Worm (Caenorhabditis elegans) whole organism, L4 larva: Measurements from ENCODE around the gene wht-7.

Experiments used
- D1046.2 ChIP-seq: fragments of 200-800 bp; sonication (Bioruptor generic); IDR thresholded peaks from 2 replicates; pipeline ENCODE4 v1.3.6; 2022; ENCODE audit warnings: missing genetic modification characterization, missing compliant biosample characterization
- F26F4.8 ChIP-seq: fragments of 200-800 bp; sonication (Bioruptor generic); conservative IDR thresholded peaks from 2 replicates; pipeline ENCODE4 v1.3.6; 2022; ENCODE audit warnings: missing genetic modification characterization, missing compliant biosample characterization
- F37D6.2 ChIP-seq: sonication (generic microtip); optimal IDR thresholded peaks from 2 replicates; lab custom pipeline; 2016; ENCODE audit warnings: mild to moderate bottlenecking, missing genetic modification characterization, missing compliant biosample characterization
- T26A8.4 ChIP-seq: fragments of 200-800 bp; sonication (Bioruptor generic); IDR thresholded peaks from 2 replicates; pipeline ENCODE4 v1.3.6; 2022; ENCODE audit warnings: missing genetic modification characterization, missing compliant biosample characterization
- Y48G9A.11 ChIP-seq: fragments of 200-800 bp; sonication (Bioruptor generic); IDR thresholded peaks from 2 replicates; pipeline ENCODE4 v1.3.6; 2022; ENCODE audit warnings: missing genetic modification reagents, missing genetic modification characterization, missing compliant biosample characterization
- Y5F2A.4 ChIP-seq: fragments of 200-800 bp; sonication (Bioruptor generic); optimal IDR thresholded peaks from 2 replicates; lab custom pipeline; 2018; ENCODE audit warnings: mild to moderate bottlenecking, missing genetic modification characterization, missing compliant biosample characterization
- Y75B8A.6 ChIP-seq: fragments of 200-800 bp; sonication (Bioruptor generic); IDR thresholded peaks from 2 replicates; pipeline ENCODE4 v1.3.6; 2022; ENCODE audit warnings: missing genetic modification reagents, missing genetic modification characterization, missing compliant biosample characterization
- ZK546.5 ChIP-seq, 2 experiments: sonication (generic microtip); optimal IDR thresholded peaks; 2 replicates each; lab custom pipeline; 2017; ENCODE audit warnings: missing biosample characterization in 2 of 2, missing genetic modification characterization in 2 of 2
- ama-1 ChIP-seq: fragments of 150-350 bp; optimal IDR thresholded peaks from 2 replicates; lab custom pipeline; 2014; ENCODE audit warnings: inconsistent platforms, mixed read lengths
- ces-1 ChIP-seq: fragments of 150-350 bp; sonication (generic microtip); optimal IDR thresholded peaks from 4 replicates; lab custom pipeline; 2014; ENCODE audit warnings: missing biosample characterization, missing genetic modification reagents, missing genetic modification characterization
- cey-2 ChIP-seq: sonication (generic microtip); optimal IDR thresholded peaks from 3 replicates; lab custom pipeline; 2017; ENCODE audit warnings: missing genetic modification characterization, mild to moderate bottlenecking, missing compliant biosample characterization, antibody characterized with exemption, borderline replicate concordance; ENCODE audit not compliant: insufficient read depth
- daf-16 ChIP-seq, 3 experiments: sonication (generic microtip); optimal IDR thresholded peaks; 2 replicates each; lab custom pipeline; 2016 to 2017; ENCODE audit warnings: missing genetic modification characterization in 3 of 3, missing genetic modification reagents in 3 of 3, mild to moderate bottlenecking in 2 of 3, missing compliant biosample characterization in 2 of 3, missing biosample characterization in 1 of 3, moderate library complexity in 1 of 3
- daf-19 ChIP-seq: fragments of 200-800 bp; sonication (Bioruptor generic); conservative IDR thresholded peaks from 2 replicates; pipeline ENCODE4 v1.3.6; 2022; ENCODE audit warnings: missing genetic modification characterization, missing compliant biosample characterization
- dmd-6 ChIP-seq: fragments of 200-800 bp; sonication (Bioruptor generic); IDR thresholded peaks from 2 replicates; pipeline ENCODE4 v1.3.6; 2022; ENCODE audit warnings: missing genetic modification reagents, missing genetic modification characterization, missing compliant biosample characterization
- dmd-9 ChIP-seq: fragments of 200-800 bp; sonication (Bioruptor generic); IDR thresholded peaks from 2 replicates; pipeline ENCODE4 v1.3.6; 2022; ENCODE audit warnings: missing genetic modification reagents, missing genetic modification characterization, missing compliant biosample characterization
- gei-8 ChIP-seq: fragments of 200-800 bp; sonication (Bioruptor generic); optimal IDR thresholded peaks from 2 replicates; lab custom pipeline; 2018; ENCODE audit warnings: mild to moderate bottlenecking, missing genetic modification characterization, missing compliant biosample characterization
- hif-1 ChIP-seq, 2 experiments: sonication (generic microtip); optimal IDR thresholded peaks; 2 replicates each; lab custom pipeline; 2016 to 2017; ENCODE audit warnings: missing compliant biosample characterization in 2 of 2, missing genetic modification characterization in 2 of 2, missing genetic modification reagents in 2 of 2, missing genotype in 2 of 2, mild to moderate bottlenecking in 1 of 2
- lim-7 ChIP-seq: fragments of 200-800 bp; sonication (Bioruptor generic); IDR thresholded peaks from 2 replicates; pipeline ENCODE4 v1.3.6; 2022; ENCODE audit warnings: missing genetic modification characterization, missing compliant biosample characterization
- lin-1 ChIP-seq: fragments of 200-800 bp; sonication (Bioruptor generic); IDR thresholded peaks from 2 replicates; pipeline ENCODE4 v1.3.6; 2022; ENCODE audit warnings: missing genetic modification reagents, missing genetic modification characterization, missing compliant biosample characterization
- lin-38 ChIP-seq: fragments of 200-800 bp; sonication (Bioruptor generic); IDR thresholded peaks from 2 replicates; pipeline ENCODE4 v1.3.6; 2022; ENCODE audit warnings: missing genetic modification reagents, missing genetic modification characterization, missing compliant biosample characterization
- lsy-2 ChIP-seq, 2 experiments: fragments of 150-350 bp in 1 of 2; sonication (generic microtip) in 1 of 2; optimal IDR thresholded peaks; 2 replicates each; lab custom pipeline; 2014 to 2017; ENCODE audit warnings: missing biosample characterization in 2 of 2, missing genetic modification characterization in 2 of 2
- madf-5 ChIP-seq, 2 experiments: fragments of 200-800 bp; sonication (Bioruptor generic); IDR thresholded peaks; 2 replicates each; pipeline ENCODE4 v1.3.6; 2022; ENCODE audit warnings: missing compliant biosample characterization in 2 of 2, missing genetic modification characterization in 2 of 2
- madf-9 ChIP-seq: fragments of 200-800 bp; sonication (Bioruptor generic); conservative IDR thresholded peaks from 2 replicates; pipeline ENCODE4 v1.3.6; 2022; ENCODE audit warnings: missing genetic modification reagents, missing genetic modification characterization, missing compliant biosample characterization
- mdt-29 ChIP-seq: fragments of 200-800 bp; sonication (Bioruptor generic); IDR thresholded peaks from 2 replicates; pipeline ENCODE4 v1.3.6; 2022; ENCODE audit warnings: missing genetic modification reagents, missing genetic modification characterization, missing compliant biosample characterization
- mes-2 ChIP-seq: sonication (generic microtip); optimal IDR thresholded peaks from 2 replicates; lab custom pipeline; 2016; ENCODE audit warnings: missing genotype, mild to moderate bottlenecking, missing genetic modification characterization, missing compliant biosample characterization; ENCODE audit not compliant: poor library complexity, severe bottlenecking
- mxl-3 ChIP-seq: fragments of 200-800 bp; sonication (Bioruptor generic); optimal IDR thresholded peaks from 2 replicates; lab custom pipeline; 2018; ENCODE audit warnings: mild to moderate bottlenecking, missing genetic modification characterization, missing compliant biosample characterization
- nhr-10 ChIP-seq: fragments of 150-350 bp; optimal IDR thresholded peaks from 2 replicates; lab custom pipeline; 2014; ENCODE audit warnings: missing biosample characterization, missing genetic modification characterization
- nhr-111 ChIP-seq: fragments of 200-800 bp; sonication (Bioruptor generic); optimal IDR thresholded peaks from 2 replicates; lab custom pipeline; 2018; ENCODE audit warnings: mild to moderate bottlenecking, missing genetic modification characterization, missing compliant biosample characterization
- nhr-28 ChIP-seq: fragments of 150-350 bp; optimal IDR thresholded peaks from 2 replicates; lab custom pipeline; 2014; ENCODE audit warnings: missing biosample characterization, missing genetic modification characterization
- nhr-42 ChIP-seq: fragments of 200-800 bp; sonication (Bioruptor generic); IDR thresholded peaks from 2 replicates; pipeline ENCODE4 v1.3.6; 2022; ENCODE audit warnings: missing genetic modification characterization, missing compliant biosample characterization
- nhr-48 ChIP-seq: sonication (generic microtip); optimal IDR thresholded peaks from 2 replicates; lab custom pipeline; 2016; ENCODE audit warnings: mild to moderate bottlenecking, missing genetic modification characterization, missing compliant biosample characterization
- php-3 ChIP-seq: fragments of 200-800 bp; sonication (Bioruptor generic); IDR thresholded peaks from 2 replicates; pipeline ENCODE4 v1.3.6; 2022; ENCODE audit warnings: missing genetic modification reagents, missing genetic modification characterization, missing compliant biosample characterization
- rbr-2 ChIP-seq: sonication (generic microtip); optimal IDR thresholded peaks from 2 replicates; lab custom pipeline; 2016; ENCODE audit warnings: missing genotype, missing genetic modification characterization, missing compliant biosample characterization
- tra-1 ChIP-seq: fragments of 200-800 bp; sonication (Bioruptor generic); IDR thresholded peaks from 2 replicates; pipeline ENCODE4 v1.3.6; 2022; ENCODE audit warnings: missing genetic modification reagents, missing genetic modification characterization, missing compliant biosample characterization
- unc-130 ChIP-seq: sonication (generic microtip); optimal IDR thresholded peaks from 2 replicates; lab custom pipeline; 2016; ENCODE audit warnings: missing genetic modification reagents, missing genetic modification characterization, missing compliant biosample characterization
- unc-62 ChIP-seq, 3 experiments: fragments of 150-350 bp in 1 of 3; sonication (generic microtip); optimal IDR thresholded peaks in 2 of 3; peaks in 1 of 3; 1 replicate in 1 of 3; 2 replicates in 2 of 3; lab custom pipeline; 2014 to 2017; ENCODE audit warnings: missing biosample characterization in 3 of 3, missing genetic modification characterization in 3 of 3, missing genetic modification reagents in 3 of 3, missing genotype in 1 of 3
- zfp-2 ChIP-seq: sonication (generic microtip); optimal IDR thresholded peaks from 2 replicates; lab custom pipeline; 2016; ENCODE audit warnings: mild to moderate bottlenecking, missing genetic modification characterization, missing compliant biosample characterization
- ztf-7 ChIP-seq: fragments of 150-350 bp; optimal IDR thresholded peaks from 2 replicates; lab custom pipeline; 2014; ENCODE audit warnings: missing biosample characterization, missing genetic modification characterization

wht-7 gene

ce11 chrIII:6132068-6132467 lies 17.3 kb downstream of the wht-7 start:
- TF ChIP-seq unc-62 (GFP tag; optimal IDR thresholded peaks at IDR 0.05 in 1 of 2; lab: Kevin White, UChicago), result peak in 1 of 2 experiments; percentile 36
- TF ChIP-seq unc-62 (tag; optimal IDR thresholded peaks at IDR 0.05; lab: Kevin White, UChicago), result no peak
- peak; percentile 16; the same call in 1 of the 2 replicates for TF ChIP-seq dmd-6 (GFP tag; lab: Robert Waterston, UW)
- TF ChIP-seq zfp-2, result no peak
- TF ChIP-seq lin-38 (GFP tag; lab: Robert Waterston, UW), result no peak
- TF ChIP-seq nhr-48, result peak; percentile 7
- TF ChIP-seq gei-8 (GFP tag; lab: Kevin White, UChicago), result no peak
- TF ChIP-seq madf-9 (GFP tag; lab: Robert Waterston, UW), result no peak
- TF ChIP-seq dmd-9 (GFP tag; lab: Robert Waterston, UW), result no peak
- no peak for TF ChIP-seq ama-1 (lab: Kevin White, UChicago)
- TF ChIP-seq nhr-28, result peak; percentile 29
- no peak for TF ChIP-seq unc-130

ce11 chrIII:6123647-6124046 lies 25.8 kb downstream of the wht-7 start:
- TF ChIP-seq ztf-7 (tag; lab: Kevin White, UChicago) (no peak), lim-7 (peak; percentile 52; the same call in 1 of the 2 replicates), Y48G9A.11 (GFP tag; lab: Robert Waterston, UW) (peak; percentile 64; the same call in 1 of the 2 replicates), php-3 (GFP tag; lab: Robert Waterston, UW) (peak; percentile 42; the same call in 1 of the 2 replicates), daf-16 (GFP tag; optimal IDR thresholded peaks at IDR 0.05; lab: Kevin White, UChicago) (peak in 1 of 2 experiments; percentile 39), daf-16 (tag; optimal IDR thresholded peaks at IDR 0.05; lab: Kevin White, UChicago) (no peak), ces-1 (GFP tag; lab: Kevin White, UChicago) (no peak), F37D6.2 (tag; lab: Kevin White, UChicago) (no peak), hif-1 (tag; optimal IDR thresholded peaks at IDR 0.05; lab: Kevin White, UChicago) (peak in 1 of 2 experiments; percentile 30), mdt-29 (GFP tag; lab: Robert Waterston, UW) (0 out of 2 replicates have a peak, but pooled peaks have one; percentile 22), lin-1 (GFP tag; lab: Robert Waterston, UW) (no peak), tra-1 (0 out of 2 replicates have a peak, but pooled peaks have one; percentile 3), gei-8 (GFP tag; lab: Kevin White, UChicago) (no peak), Y5F2A.4 (GFP tag; lab: Kevin White, UChicago) (peak; percentile 11), madf-5 (GFP tag; IDR thresholded peaks at IDR 0.05; lab: Robert Waterston, UW) (peak; percentile 35 to 52; a peak in 1 of 4 replicates), zfp-2 (no peak), lin-38 (GFP tag; lab: Robert Waterston, UW) (peak; percentile 45), mxl-3 (no peak), F26F4.8 (GFP tag; lab: Robert Waterston, UW) (no peak), mes-2 (tag; lab: Kevin White, UChicago) (peak; percentile 15), cey-2 (tag; lab: Kevin White, UChicago) (no peak), D1046.2 (0 out of 2 replicates have a peak, but pooled peaks have one; percentile 57), rbr-2 (peak; percentile 15), daf-19 (GFP tag; lab: Robert Waterston, UW) (peak; percentile 76), ZK546.5 (tag; optimal IDR thresholded peaks at IDR 0.05; lab: Kevin White, UChicago) (no peak), nhr-42 (GFP tag; lab: Robert Waterston, UW) (0 out of 2 replicates have a peak, but pooled peaks have one; percentile 55), Y75B8A.6 (GFP tag; lab: Robert Waterston, UW) (0 out of 2 replicates have a peak, but pooled peaks have one; percentile 37), nhr-111 (peak; percentile 33), T26A8.4 (GFP tag; lab: Robert Waterston, UW) (0 out of 2 replicates have a peak, but pooled peaks have one; percentile 52), lsy-2 (tag; optimal IDR thresholded peaks at IDR 0.05; lab: Kevin White, UChicago) (peak; percentile 13 to 23), nhr-10 (tag; lab: Kevin White, UChicago) (no peak), ama-1 (lab: Kevin White, UChicago) (peak; percentile 41)
- TF ChIP-seq, all 104 proteins: peak for 20
